Worm (Caenorhabditis elegans) whole organism, young adult: ENCODE measurements around the gene clec-187.

Source experiments
- B0019.2 ChIP-seq: fragments of 200-800 bp; sonication (Bioruptor generic); conservative IDR thresholded peaks from 2 replicates; pipeline ENCODE4 v1.3.6; 2022; ENCODE audit warnings: missing genetic modification reagents, missing genetic modification characterization, missing compliant biosample characterization
- B0261.1 ChIP-seq: sonication (generic microtip); optimal IDR thresholded peaks from 2 replicates; lab custom pipeline; 2016; ENCODE audit warnings: mild to moderate bottlenecking, missing genetic modification characterization, moderate library complexity, missing compliant biosample characterization
- B0336.3 ChIP-seq: fragments of 200-800 bp; sonication (Bioruptor generic); IDR thresholded peaks from 2 replicates; pipeline ENCODE4 v1.3.6; 2022; ENCODE audit warnings: missing genetic modification characterization, missing compliant biosample characterization
- C06A6.2 ChIP-seq: fragments of 200-800 bp; sonication (Bioruptor generic); conservative IDR thresholded peaks from 2 replicates; pipeline ENCODE4 v1.3.6; 2022; ENCODE audit warnings: missing genetic modification characterization, missing compliant biosample characterization
- C17E4.6 ChIP-seq: fragments of 200-800 bp; sonication (Bioruptor generic); IDR thresholded peaks from 2 replicates; pipeline ENCODE4 v1.3.6; 2022; ENCODE audit warnings: missing genetic modification reagents, missing genetic modification characterization, missing compliant biosample characterization
- F22D6.2 ChIP-seq: sonication (generic microtip); optimal IDR thresholded peaks from 2 replicates; lab custom pipeline; 2016; ENCODE audit warnings: mild to moderate bottlenecking, missing genetic modification characterization, missing compliant biosample characterization
- F37B4.10 ChIP-seq: fragments of 200-800 bp; sonication (Bioruptor generic); IDR thresholded peaks from 2 replicates; pipeline ENCODE4 v1.3.6; 2022; ENCODE audit warnings: missing genetic modification characterization, missing compliant biosample characterization
- F52B5.7 ChIP-seq: sonication (generic microtip); optimal IDR thresholded peaks from 2 replicates; lab custom pipeline; 2016; ENCODE audit warnings: mild to moderate bottlenecking, missing genetic modification characterization, missing compliant biosample characterization
- K12H6.12 ChIP-seq: fragments of 200-800 bp; sonication (Bioruptor generic); optimal IDR thresholded peaks from 2 replicates; lab custom pipeline; 2018; ENCODE audit warnings: mild to moderate bottlenecking, missing genetic modification characterization, missing compliant biosample characterization
- Y53F4B.3 ChIP-seq: fragments of 200-800 bp; sonication (Bioruptor generic); IDR thresholded peaks from 2 replicates; pipeline ENCODE4 v1.3.6; 2022; ENCODE audit warnings: missing genetic modification reagents, missing genetic modification characterization, missing compliant biosample characterization
- Y56A3A.18 ChIP-seq: fragments of 200-800 bp; sonication (Bioruptor generic); IDR thresholded peaks from 2 replicates; pipeline ENCODE4 v1.3.6; 2022; ENCODE audit warnings: missing genetic modification reagents, missing genetic modification characterization, missing compliant biosample characterization
- ZK185.1 ChIP-seq: sonication (generic microtip); optimal IDR thresholded peaks from 2 replicates; lab custom pipeline; 2016; ENCODE audit warnings: mild to moderate bottlenecking, missing genetic modification characterization, missing compliant biosample characterization; ENCODE audit not compliant: poor library complexity, severe bottlenecking
- aptf-2 ChIP-seq: fragments of 200-800 bp; sonication (Bioruptor generic); conservative IDR thresholded peaks from 2 replicates; pipeline ENCODE4 v1.3.6; 2022; ENCODE audit warnings: missing genetic modification reagents, missing genetic modification characterization, missing compliant biosample characterization
- attf-3 ChIP-seq: fragments of 200-800 bp; sonication (Bioruptor generic); conservative IDR thresholded peaks from 2 replicates; pipeline ENCODE4 v1.3.6; 2022; ENCODE audit warnings: missing genetic modification reagents, missing genetic modification characterization, missing compliant biosample characterization
- die-1 ChIP-seq: sonication (generic microtip); optimal IDR thresholded peaks from 2 replicates; lab custom pipeline; 2016; ENCODE audit warnings: missing genotype, mild to moderate bottlenecking, missing genetic modification characterization, missing compliant biosample characterization
- dox-1 ChIP-seq: fragments of 200-800 bp; sonication (Bioruptor generic); IDR thresholded peaks from 2 replicates; pipeline ENCODE4 v1.3.6; 2022; ENCODE audit warnings: missing genetic modification reagents, missing genetic modification characterization, missing compliant biosample characterization
- efl-1 ChIP-seq: fragments of 150-350 bp; optimal IDR thresholded peaks from 2 replicates; lab custom pipeline; 2014; ENCODE audit warnings: missing biosample characterization, missing genetic modification reagents, missing genetic modification characterization
- egl-44 ChIP-seq: fragments of 200-800 bp; sonication (Bioruptor generic); IDR thresholded peaks from 2 replicates; pipeline ENCODE4 v1.3.6; 2022; ENCODE audit warnings: missing genetic modification reagents, missing genetic modification characterization, missing compliant biosample characterization
- egrh-3 ChIP-seq: fragments of 200-800 bp; sonication (Bioruptor generic); IDR thresholded peaks from 2 replicates; pipeline ENCODE4 v1.3.6; 2022; ENCODE audit warnings: missing genetic modification reagents, missing genetic modification characterization, missing compliant biosample characterization
- ekl-4 ChIP-seq: fragments of 200-800 bp; sonication (Bioruptor generic); IDR thresholded peaks from 2 replicates; pipeline ENCODE4 v1.3.6; 2022; ENCODE audit warnings: missing genetic modification reagents, missing genetic modification characterization, missing compliant biosample characterization
- him-1 ChIP-seq: sonication (generic microtip); optimal IDR thresholded peaks from 2 replicates; lab custom pipeline; 2016; ENCODE audit warnings: missing genotype, missing genetic modification reagents, missing genetic modification characterization, missing compliant biosample characterization
- hlh-26 ChIP-seq: fragments of 200-800 bp; sonication (Bioruptor generic); conservative IDR thresholded peaks from 2 replicates; pipeline ENCODE4 v1.3.6; 2022; ENCODE audit warnings: missing genetic modification reagents, missing genetic modification characterization, missing compliant biosample characterization
- hmg-1.2 ChIP-seq: fragments of 200-800 bp; sonication (Bioruptor generic); IDR thresholded peaks from 2 replicates; pipeline ENCODE4 v1.3.6; 2022; ENCODE audit warnings: missing genetic modification reagents, missing genetic modification characterization, missing compliant biosample characterization
- hrde-1 ChIP-seq: sonication (generic microtip); optimal IDR thresholded peaks from 2 replicates; lab custom pipeline; 2016; ENCODE audit warnings: missing genetic modification characterization, mild to moderate bottlenecking, missing compliant biosample characterization, moderate library complexity, missing genotype, missing genetic modification reagents, borderline replicate concordance
- let-607 ChIP-seq, 2 experiments: fragments of 200-800 bp in 1 of 2; sonication (Bioruptor generic) in 1 of 2; sonication (generic microtip) in 1 of 2; optimal IDR thresholded peaks; 2 replicates each; lab custom pipeline; 2016 to 2018; ENCODE audit warnings: mild to moderate bottlenecking in 2 of 2, missing compliant biosample characterization in 2 of 2, missing genetic modification characterization in 2 of 2, moderate library complexity in 2 of 2, missing genotype in 1 of 2
- lin-26 ChIP-seq: fragments of 200-800 bp; sonication (Bioruptor generic); IDR thresholded peaks from 2 replicates; pipeline ENCODE4 v1.3.6; 2022; ENCODE audit warnings: missing genetic modification reagents, missing genetic modification characterization, missing compliant biosample characterization
- lin-40 ChIP-seq: sonication (generic microtip); optimal IDR thresholded peaks from 2 replicates; lab custom pipeline; 2016; ENCODE audit warnings: missing genetic modification characterization, mild to moderate bottlenecking, missing compliant biosample characterization, missing genotype, missing genetic modification reagents
- madf-6 ChIP-seq: fragments of 200-800 bp; sonication (Bioruptor generic); IDR thresholded peaks from 2 replicates; pipeline ENCODE4 v1.3.6; 2022; ENCODE audit warnings: missing genetic modification reagents, missing genetic modification characterization, missing compliant biosample characterization
- mcd-1 ChIP-seq: fragments of 200-800 bp; sonication (Bioruptor generic); IDR thresholded peaks from 2 replicates; pipeline ENCODE4 v1.3.6; 2022; ENCODE audit warnings: missing genetic modification reagents, missing genetic modification characterization, missing compliant biosample characterization
- nfya-2 ChIP-seq: fragments of 200-800 bp; sonication (Bioruptor generic); IDR thresholded peaks from 2 replicates; pipeline ENCODE4 v1.3.6; 2022; ENCODE audit warnings: missing genetic modification reagents, missing genetic modification characterization, missing compliant biosample characterization
- nfyb-1 ChIP-seq: fragments of 200-800 bp; sonication (Bioruptor generic); IDR thresholded peaks from 2 replicates; pipeline ENCODE4 v1.3.6; 2022; ENCODE audit warnings: missing genetic modification reagents, missing genetic modification characterization, missing compliant biosample characterization
- nhr-80 ChIP-seq: sonication (generic microtip); optimal IDR thresholded peaks from 2 replicates; lab custom pipeline; 2016; ENCODE audit warnings: missing genetic modification characterization, missing compliant biosample characterization
- pbrm-1 ChIP-seq: fragments of 200-800 bp; sonication (Bioruptor generic); IDR thresholded peaks from 2 replicates; pipeline ENCODE4 v1.3.6; 2022; ENCODE audit warnings: missing genetic modification reagents, missing genetic modification characterization, missing compliant biosample characterization
- rcor-1 ChIP-seq: fragments of 200-800 bp; sonication (Bioruptor generic); IDR thresholded peaks from 2 replicates; pipeline ENCODE4 v1.3.6; 2022; ENCODE audit warnings: missing genetic modification reagents, missing genetic modification characterization, missing compliant biosample characterization
- snpc-1.3 ChIP-seq: sonication (generic microtip); optimal IDR thresholded peaks from 2 replicates; lab custom pipeline; 2017; ENCODE audit warnings: missing genetic modification characterization, mild to moderate bottlenecking, missing compliant biosample characterization, antibody characterized with exemption, moderate library complexity, missing genotype, missing genetic modification reagents; ENCODE audit not compliant: insufficient read depth
- somi-1 ChIP-seq: fragments of 200-800 bp; sonication (Bioruptor generic); optimal IDR thresholded peaks from 2 replicates; lab custom pipeline; 2018; ENCODE audit warnings: mild to moderate bottlenecking, missing genetic modification characterization, missing compliant biosample characterization
- tlf-1 ChIP-seq: fragments of 200-800 bp; sonication (Bioruptor generic); optimal IDR thresholded peaks from 2 replicates; lab custom pipeline; 2018; ENCODE audit warnings: mild to moderate bottlenecking, missing genetic modification characterization, missing compliant biosample characterization
- zfh-2 ChIP-seq: fragments of 200-800 bp; sonication (Bioruptor generic); conservative IDR thresholded peaks from 2 replicates; pipeline ENCODE4 v1.3.6; 2022; ENCODE audit warnings: missing genetic modification reagents, missing genetic modification characterization, missing compliant biosample characterization
- ztf-22 ChIP-seq: fragments of 200-800 bp; sonication (Bioruptor generic); optimal IDR thresholded peaks from 2 replicates; lab custom pipeline; 2018; ENCODE audit warnings: mild to moderate bottlenecking, missing genetic modification characterization, moderate library complexity, missing compliant biosample characterization
- ztf-26 ChIP-seq: sonication (generic microtip); optimal IDR thresholded peaks from 2 replicates; lab custom pipeline; 2017; ENCODE audit warnings: missing genetic modification characterization, missing compliant biosample characterization

clec-187 gene

ce11 chrIV:12840348-12840747, 30.9 kb downstream of the clec-187 start (continued):
- TF ChIP-seq ztf-22 (no peak), Y56A3A.18 (GFP tag; lab: Robert Waterston, UW) (0 out of 2 replicates have a peak, but pooled peaks have one; percentile 66)

- TF ChIP-seq egl-44 (GFP tag; lab: Robert Waterston, UW) = no peak
- TF ChIP-seq nfya-2 = no peak
- TF ChIP-seq madf-6 = 0 out of 2 replicates have a peak, but pooled peaks have one; percentile 12
- no peak for TF ChIP-seq C17E4.6 (GFP tag; lab: Robert Waterston, UW)
- no peak for TF ChIP-seq mcd-1
- no peak for TF ChIP-seq F52B5.7 (tag; lab: Kevin White, UChicago)
- 0 out of 2 replicates have a peak, but pooled peaks have one; percentile 22 for TF ChIP-seq nfyb-1 (GFP tag; lab: Robert Waterston, UW)
- TF ChIP-seq lin-26 (GFP tag; lab: Robert Waterston, UW) = 0 out of 2 replicates have a peak, but pooled peaks have one; percentile 20
- TF ChIP-seq ZK185.1 (tag; lab: Kevin White, UChicago) = no peak
- TF ChIP-seq rcor-1 (GFP tag; lab: Robert Waterston, UW) = no peak
- no peak for TF ChIP-seq Y53F4B.3 (GFP tag; lab: Robert Waterston, UW)
- no peak for TF ChIP-seq attf-3 (GFP tag; lab: Robert Waterston, UW)
- no peak for TF ChIP-seq B0336.3 (GFP tag; lab: Robert Waterston, UW)
- TF ChIP-seq B0019.2 (GFP tag; lab: Robert Waterston, UW) = no peak
- TF ChIP-seq pbrm-1 (GFP tag; lab: Robert Waterston, UW) = no peak
- TF ChIP-seq snpc-1.3 (tag; lab: Kevin White, UChicago) = no peak
- TF ChIP-seq zfh-2 (GFP tag; lab: Robert Waterston, UW) = peak; percentile 39; the same call in 1 of the 2 replicates
- TF ChIP-seq efl-1 (GFP tag; lab: Kevin White, UChicago) = no peak
These were observed 35.1 kb downstream of the clec-187 start, which contains the start of gene M02B1.3 for ce11 chrIV:12836208-12836607. Gene M02B1.3 (plus strand): TSS chrIV:12836508.

ce11 chrIV:12835363-12835762, 35.9 kb downstream of the clec-187 start:
- TF ChIP-seq dox-1 (GFP tag; lab: Robert Waterston, UW) = peak; percentile 40; the same call in 1 of the 2 replicates
- TF ChIP-seq hmg-1.2 (GFP tag; lab: Robert Waterston, UW) = 0 out of 2 replicates have a peak, but pooled peaks have one; percentile 9
- TF ChIP-seq C06A6.2 = no peak
- 0 out of 2 replicates have a peak, but pooled peaks have one; percentile 30 for TF ChIP-seq ekl-4 (GFP tag; lab: Robert Waterston, UW)
- peak; percentile 90 for TF ChIP-seq nhr-80 (tag; lab: Kevin White, UChicago)
- TF ChIP-seq let-607 (tag; optimal IDR thresholded peaks at IDR 0.05; lab: Kevin White, UChicago) = peak; percentile 77 to 89
- TF ChIP-seq lin-40 = peak; percentile 20
- TF ChIP-seq K12H6.12 (tag; lab: Kevin White, UChicago) = no peak

ce11 chrIV:12834417-12834731, 36.9 kb downstream of the clec-187 start:
- TF ChIP-seq hmg-1.2 (GFP tag; lab: Robert Waterston, UW) = peak; percentile 67; the same call in 1 of the 2 replicates
- no peak for TF ChIP-seq F22D6.2

- TF ChIP-seq B0261.1 (tag; lab: Kevin White, UChicago) = no peak
- TF ChIP-seq pbrm-1 (GFP tag; lab: Robert Waterston, UW) = no peak; the same call in 1 of the 2 replicates
- no peak for TF ChIP-seq somi-1 (GFP tag; lab: Kevin White, UChicago)
- no peak for TF ChIP-seq him-1
- TF ChIP-seq nfya-2 = no peak
- TF ChIP-seq tlf-1 = no peak
- no peak for TF ChIP-seq hrde-1 (tag; lab: Kevin White, UChicago)
- peak; percentile 30; the same call in 1 of the 2 replicates for TF ChIP-seq egl-44 (GFP tag; lab: Robert Waterston, UW)
- TF ChIP-seq die-1 (tag; lab: Kevin White, UChicago) = no peak
- no peak for TF ChIP-seq aptf-2
- peak; percentile 3 for TF ChIP-seq ztf-26
- TF ChIP-seq Y56A3A.18 (GFP tag; lab: Robert Waterston, UW) = no peak
- no peak for TF ChIP-seq hlh-26
- no peak for TF ChIP-seq madf-6
- TF ChIP-seq egrh-3 (GFP tag; lab: Robert Waterston, UW) = no peak
- TF ChIP-seq F37B4.10 (GFP tag; lab: Robert Waterston, UW) = no peak
These were observed 37.4 kb downstream of the clec-187 start for ce11 chrIV:12833698-12834416.
